Worm (Caenorhabditis elegans) whole organism, dauer: Measurements from ENCODE around the gene R12B2.13.

Source experiments
- unc-62 ChIP-seq: sonication (generic microtip); optimal IDR thresholded peaks from 2 replicates; lab custom pipeline; 2017; ENCODE audit warnings: missing biosample characterization, missing genetic modification reagents, missing genetic modification characterization

The R12B2.13 gene

DNA sequence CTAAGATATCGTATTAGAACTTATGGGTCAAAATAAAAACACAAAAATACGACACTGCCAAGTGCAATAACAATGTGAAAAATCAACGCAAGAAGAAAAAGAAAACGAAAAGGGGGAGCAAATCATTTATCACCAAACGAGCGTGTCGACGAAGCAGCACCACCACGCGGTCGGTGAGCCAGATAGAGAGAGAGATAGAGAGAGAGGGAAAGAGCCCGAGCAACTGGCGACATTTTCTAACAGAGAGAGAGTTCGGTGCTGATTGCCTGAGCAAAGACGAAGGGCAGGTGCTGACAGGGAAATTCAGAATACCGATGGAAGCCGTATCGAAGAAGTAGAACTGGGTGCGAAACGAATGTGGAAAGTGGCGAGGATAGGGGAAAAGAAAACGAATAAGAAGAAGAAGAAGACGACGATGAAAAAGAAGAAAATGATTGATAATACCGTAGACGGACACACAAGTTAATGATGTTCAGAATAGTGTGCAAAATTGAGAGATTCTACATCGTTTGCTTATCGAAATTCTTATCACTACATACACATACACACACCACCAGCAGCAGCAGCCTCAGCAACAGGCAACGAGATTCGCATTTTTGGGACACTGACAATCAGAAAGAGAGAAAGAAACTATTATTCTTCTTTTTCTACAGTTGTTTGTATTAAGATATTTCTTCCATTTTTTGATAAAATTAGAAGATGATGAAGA lies 2.0 kb upstream of the R12B2.13 start:
- TF ChIP-seq unc-62 (GFP tag; lab: Kevin White, UChicago) = no peak

DNA sequence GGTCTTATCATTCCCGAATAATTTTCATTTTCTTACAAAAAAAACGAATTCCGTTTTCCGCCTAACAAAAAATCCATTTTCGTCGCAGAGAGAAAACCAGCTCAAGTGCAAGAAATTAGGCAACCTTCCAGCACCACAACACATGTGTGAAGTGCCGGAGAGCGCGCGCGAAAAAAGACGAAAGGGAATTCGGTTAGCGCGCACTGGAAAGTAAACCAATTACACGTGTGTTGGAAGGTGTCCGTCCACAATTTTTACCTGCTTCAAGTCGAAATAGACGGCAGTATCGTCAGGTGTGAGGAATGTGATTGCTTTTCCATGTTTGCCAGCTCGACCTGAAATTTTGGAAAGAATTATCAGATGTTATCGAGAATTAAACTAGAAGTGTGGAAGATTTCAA lies 1.4 kb upstream of the R12B2.13 start:
- no peak for TF ChIP-seq unc-62 (GFP tag; lab: Kevin White, UChicago)

DNA sequence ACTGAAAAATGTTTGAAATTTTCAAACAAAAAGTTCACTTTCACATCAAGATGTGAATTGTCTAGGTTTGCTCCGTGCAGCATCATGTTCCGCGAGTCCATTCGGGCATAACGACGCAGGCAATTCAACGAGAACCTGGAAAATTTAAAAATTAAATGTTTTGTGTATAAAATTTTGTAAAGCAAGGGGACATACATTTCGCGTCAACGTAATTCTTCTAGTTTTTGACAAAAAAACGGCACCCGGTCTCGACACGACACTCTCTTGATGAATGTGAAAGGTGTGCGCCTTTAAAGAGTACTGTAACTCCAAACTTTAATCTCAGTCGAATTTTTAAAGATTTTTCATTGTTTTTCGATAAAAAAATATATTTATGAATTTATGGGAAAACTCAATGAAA lies 777 bp upstream of the R12B2.13 start, which contains the start of gene R12B2.6:
TSS of gene R12B2.6 (minus strand) at position 101 of the 400 bp plus-strand sequence.
- TF ChIP-seq unc-62 (GFP tag; lab: Kevin White, UChicago) = no peak

DNA sequence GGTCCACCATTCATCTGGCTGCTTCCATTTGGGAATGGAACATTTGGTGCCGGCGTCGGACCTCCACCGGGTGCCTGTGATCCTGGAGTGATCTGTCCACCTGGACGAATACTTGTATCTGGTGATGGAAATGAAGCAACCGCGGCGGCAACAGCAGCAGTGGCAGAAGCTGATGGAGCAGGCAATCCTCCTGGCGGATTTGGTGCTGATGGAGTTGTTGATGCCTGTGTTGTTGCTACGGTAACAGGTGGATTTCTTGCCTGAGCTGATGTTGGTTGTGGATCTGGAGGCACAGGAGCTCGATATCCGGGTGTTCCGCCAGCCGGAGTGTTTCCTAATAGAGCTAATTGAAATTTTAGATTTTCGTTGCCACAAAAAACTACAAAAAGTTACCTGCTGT lies 834 bp downstream of the R12B2.13 start:
- no peak for TF ChIP-seq unc-62 (GFP tag; lab: Kevin White, UChicago)

DNA sequence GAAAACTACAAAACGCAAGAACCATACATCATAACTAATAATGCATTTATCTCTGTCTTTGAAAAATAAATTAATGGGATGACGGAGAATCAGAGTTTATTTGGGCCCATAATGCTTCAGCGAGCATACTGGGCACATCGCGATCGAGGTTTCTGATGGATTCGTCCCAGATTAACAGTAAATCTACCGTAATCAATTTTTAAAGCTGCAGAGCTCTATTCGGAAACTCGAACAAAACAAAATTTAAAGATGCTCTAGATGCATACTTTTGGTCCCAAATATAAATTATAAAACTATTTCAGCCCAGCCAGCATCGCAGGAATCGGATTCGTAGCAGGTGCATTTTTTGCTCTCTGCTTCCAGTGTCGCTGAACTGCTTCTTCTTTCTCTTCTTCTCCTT lies 5.2 kb downstream of the R12B2.13 start:
- TF ChIP-seq unc-62 (GFP tag; lab: Kevin White, UChicago) = no peak

DNA sequence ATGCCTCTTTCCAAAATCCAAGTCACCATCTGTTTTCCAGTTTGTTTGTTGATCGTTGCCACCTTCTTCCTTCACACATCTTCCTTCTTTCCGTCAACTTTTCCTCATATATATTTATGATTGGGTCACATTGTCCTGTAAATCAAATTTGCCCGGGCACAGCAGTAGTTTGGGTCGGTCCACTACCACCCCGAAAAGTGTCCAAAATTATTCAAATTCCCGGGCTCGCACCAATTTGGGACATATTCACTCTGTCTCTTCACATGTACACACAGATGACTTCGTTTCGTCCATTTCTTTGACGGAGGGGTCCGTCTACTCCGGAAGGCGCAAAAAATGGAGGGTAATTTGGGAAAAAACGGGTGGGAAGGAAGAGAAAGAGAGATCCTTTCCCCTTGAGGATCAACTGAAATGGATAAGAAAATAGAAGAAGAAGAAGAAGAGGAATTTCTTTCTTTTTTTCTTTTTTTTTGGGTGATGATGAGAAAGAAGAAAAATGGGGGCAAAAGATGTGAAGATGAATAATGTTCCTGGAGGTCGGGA lies 6.3 kb downstream of the R12B2.13 start:
- no peak for TF ChIP-seq unc-62 (GFP tag; lab: Kevin White, UChicago)

DNA sequence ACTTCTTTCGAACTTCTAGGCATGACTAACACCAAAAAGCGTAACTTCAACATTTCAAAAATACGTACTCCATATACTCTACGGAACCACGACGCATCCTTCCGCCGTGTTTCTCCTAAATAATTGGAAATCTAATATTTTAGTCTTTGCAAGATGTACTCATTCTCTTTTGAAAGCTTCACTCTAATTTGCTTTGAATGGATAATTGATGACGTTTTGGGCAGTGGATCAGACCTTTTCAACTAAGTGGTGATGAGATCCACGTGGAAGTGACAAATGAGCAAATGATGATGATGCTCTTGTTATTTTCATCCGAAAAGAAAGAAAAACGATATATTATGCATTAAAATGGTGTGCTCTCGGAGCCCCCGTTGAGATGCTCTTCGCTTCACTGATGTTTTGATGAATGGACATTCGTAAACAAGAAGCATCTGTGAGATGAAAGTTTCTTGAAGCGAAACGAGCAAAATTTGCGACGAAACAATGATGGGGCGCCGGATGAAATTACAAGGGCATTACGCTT lies 8.8 kb downstream of the R12B2.13 start:
- no peak for TF ChIP-seq unc-62 (GFP tag; lab: Kevin White, UChicago)

DNA sequence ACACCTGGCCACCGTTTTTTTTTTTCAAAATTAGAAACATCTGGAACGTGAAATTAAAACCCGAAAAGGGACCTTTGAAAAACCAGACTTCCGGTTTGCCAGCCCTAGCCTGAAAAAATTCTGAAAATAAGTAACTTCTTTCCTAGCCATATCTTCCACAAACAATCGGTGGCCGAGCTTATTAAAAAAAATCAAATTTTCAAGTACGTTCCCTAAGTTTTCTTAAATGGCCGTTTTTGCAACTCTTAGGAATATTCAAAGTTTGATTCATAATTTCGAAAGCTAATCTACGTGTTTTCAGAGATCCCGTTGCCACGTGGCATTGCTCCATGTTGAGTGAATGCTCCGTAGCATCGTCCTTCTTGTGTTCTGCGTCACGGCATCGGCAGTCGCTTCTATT lies 9.7 kb downstream of the R12B2.13 start, which contains the start of gene R12B2.8:
TSS of gene R12B2.8 (plus strand) at position 301 of the 400 bp plus-strand sequence.
- no peak for TF ChIP-seq unc-62 (GFP tag; lab: Kevin White, UChicago)

DNA sequence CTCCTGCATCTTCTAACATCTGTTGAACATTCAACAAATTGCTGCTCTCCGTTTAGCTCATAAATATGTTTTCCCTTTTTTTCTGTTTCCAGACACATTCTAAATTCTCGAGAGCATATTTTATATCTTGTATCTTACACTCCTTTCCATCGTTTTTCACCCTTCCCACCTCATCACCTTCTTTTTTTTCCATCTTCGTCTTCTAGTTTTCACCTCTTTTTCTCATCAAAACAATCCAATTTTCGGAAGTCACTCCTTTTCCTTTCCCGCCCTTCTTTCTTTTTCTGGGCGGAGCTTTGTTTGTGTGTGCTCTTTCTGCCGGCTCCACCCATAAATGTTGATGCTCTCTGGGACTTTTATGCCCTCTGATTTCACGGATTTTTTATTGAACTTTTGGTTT lies 10.5 kb downstream of the R12B2.13 start:
- TF ChIP-seq unc-62 (GFP tag; lab: Kevin White, UChicago) = no peak

DNA sequence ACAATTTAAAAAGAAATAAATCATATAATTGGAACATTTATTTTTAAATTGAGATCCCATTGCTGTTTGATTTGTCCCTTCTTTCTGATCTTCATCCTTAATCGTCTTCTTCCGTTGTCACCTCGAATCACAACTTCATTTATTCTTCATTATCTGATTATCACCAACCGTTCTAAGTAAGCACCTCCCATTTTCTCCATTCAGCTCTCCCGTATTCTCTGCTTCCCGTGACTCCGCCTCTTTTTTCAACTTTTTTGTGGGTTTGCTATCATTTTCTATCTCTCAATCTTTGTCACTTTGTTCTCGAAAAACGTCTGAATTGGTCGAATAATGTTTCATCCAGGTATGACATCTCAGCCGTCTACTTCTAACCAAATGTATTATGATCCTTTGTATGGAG lies 17.3 kb downstream of the R12B2.13 start, which contains the start of gene sma-4:
TSS of gene sma-4 (plus strand) at position 301 of the 400 bp plus-strand sequence.
- TF ChIP-seq unc-62 (GFP tag; lab: Kevin White, UChicago) = no peak

DNA sequence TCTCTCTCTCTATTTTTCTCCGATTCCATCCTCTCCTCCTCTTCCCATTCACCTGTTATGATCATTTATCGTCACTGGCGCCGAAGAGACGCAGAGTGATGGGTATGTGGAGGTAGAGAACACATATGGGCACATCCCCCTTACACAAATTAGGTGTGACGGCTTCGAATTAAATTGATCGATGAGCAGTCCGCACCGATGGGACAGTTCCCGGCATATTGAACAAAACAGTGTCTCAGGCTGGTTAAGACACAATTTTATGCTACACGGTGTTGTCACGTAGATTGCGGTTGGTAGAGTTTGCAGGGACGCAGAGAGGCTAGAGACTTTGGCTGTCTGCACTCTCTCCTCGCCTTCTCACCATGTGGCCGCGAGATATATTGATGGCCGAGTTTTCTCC lies 18.5 kb downstream of the R12B2.13 start, which contains the start of gene R12B2.7:
TSS of gene R12B2.7 (plus strand) at position 247 of the 400 bp plus-strand sequence.
- TF ChIP-seq unc-62 (GFP tag; lab: Kevin White, UChicago) = no peak

DNA sequence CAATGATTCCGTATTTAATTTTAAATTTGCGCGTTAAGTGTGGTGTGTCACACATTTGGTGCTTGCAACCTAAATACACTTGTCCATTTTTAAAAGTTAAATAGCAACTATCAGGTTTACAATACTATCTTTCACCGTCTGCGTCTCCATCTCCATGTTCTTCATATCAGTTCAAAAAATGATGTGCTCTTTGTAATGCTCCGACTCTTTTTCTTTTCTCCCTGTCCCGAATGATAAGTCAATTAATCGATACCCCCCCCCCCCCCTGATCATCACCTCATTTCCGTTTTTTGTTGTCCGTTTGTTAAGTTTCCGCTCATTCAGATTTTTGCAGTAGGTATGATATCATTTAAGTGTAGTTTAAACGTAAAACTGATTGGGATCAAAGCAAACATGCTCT lies 19.2 kb downstream of the R12B2.13 start:
- TF ChIP-seq unc-62 (GFP tag; lab: Kevin White, UChicago) = no peak

DNA sequence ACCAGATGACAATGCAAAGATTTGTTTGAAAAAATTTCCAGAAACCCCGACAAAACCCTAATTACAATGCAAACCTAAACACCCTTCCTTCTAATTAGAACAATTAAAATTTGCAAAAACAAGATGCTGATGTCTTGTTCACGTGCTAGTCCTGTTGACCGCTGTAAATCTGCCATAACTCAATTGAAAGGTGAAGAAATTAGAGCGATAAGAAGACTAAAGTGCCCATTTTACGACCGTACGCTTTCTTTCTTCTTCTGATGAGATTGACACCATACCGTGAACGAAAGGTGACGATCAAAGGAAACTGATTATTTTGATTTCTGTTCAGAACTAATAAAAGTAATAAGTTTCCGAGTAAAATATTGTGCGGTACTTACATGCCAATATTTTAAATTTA lies 19.8 kb downstream of the R12B2.13 start:
- TF ChIP-seq unc-62 (GFP tag; lab: Kevin White, UChicago) = no peak

DNA sequence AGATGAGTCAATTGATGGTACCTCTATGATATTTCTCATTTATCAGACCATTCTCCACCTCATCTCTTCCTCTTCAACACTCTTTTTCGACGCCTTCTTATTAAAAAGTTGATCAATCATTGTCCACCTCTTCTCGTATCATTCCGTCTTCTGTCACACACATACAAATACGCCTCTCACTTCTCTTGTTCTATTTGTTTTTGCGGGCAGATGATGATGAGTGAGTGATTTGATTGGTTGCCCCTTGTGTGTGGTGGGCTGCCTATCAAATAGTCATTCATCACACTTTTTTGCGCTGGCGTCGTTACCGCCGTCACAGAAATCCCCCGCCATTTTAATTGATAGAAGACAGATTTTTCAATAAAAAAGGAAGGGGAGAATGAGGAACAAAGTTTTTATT lies 20.6 kb downstream of the R12B2.13 start:
- no peak for TF ChIP-seq unc-62 (GFP tag; lab: Kevin White, UChicago)

DNA sequence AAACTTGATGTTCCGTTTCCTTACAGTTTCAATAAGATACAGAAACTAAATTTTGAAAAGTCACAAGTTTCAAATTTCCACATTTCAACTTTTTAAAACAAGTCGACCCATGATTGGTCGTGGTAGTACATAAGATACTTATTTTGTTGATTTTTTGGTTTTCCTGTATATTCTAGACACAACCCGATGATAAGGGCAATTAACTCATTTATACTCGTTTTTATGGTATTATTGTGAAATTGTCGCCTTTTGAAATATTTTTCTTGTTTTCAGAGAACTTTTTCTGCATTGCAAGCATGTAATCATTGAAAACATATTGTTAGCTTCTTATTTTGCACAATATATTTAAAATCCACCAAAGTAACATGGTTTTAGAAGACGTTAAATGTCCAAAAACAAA lies 21.3 kb downstream of the R12B2.13 start:
- no peak for TF ChIP-seq unc-62 (GFP tag; lab: Kevin White, UChicago)

DNA sequence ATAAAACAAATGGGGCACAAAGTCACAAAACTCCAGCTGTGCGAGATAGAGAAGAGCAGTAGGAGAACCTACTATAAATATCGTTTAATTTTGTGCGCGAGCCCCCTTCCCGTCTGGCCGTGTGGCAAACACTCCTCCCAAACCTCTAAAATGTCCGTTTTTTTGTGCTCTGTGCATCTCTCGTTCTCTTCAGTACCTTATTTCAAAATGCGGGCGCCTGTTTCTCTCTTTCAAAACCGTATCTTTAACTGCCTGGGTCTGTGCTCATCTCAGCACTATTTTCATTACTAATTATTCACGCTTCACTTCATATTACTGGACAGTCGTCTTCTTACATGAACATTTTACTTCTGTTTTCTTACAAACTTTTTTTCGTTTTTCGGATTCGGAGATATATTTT lies 23.3 kb downstream of the R12B2.13 start:
- no peak for TF ChIP-seq unc-62 (GFP tag; lab: Kevin White, UChicago)

DNA sequence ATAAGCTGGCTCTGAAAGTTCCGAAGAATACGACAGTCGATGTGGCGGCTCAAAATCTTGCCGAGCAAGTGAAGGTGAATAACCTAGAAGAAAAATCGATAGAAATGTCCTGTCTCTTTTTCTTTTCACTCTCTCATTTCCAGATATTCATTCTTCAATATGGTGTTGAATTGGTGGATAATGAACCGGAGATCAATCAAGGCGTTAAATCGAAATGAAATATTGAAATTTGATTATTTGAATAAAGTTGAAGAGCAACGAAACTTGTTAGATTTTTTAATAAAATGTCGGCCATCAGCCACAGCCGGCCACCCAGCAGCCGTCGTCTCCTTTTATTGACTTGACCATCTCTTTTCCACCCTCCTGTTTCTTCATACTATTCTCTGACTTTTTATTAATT lies 26.6 kb downstream of the R12B2.13 start, which contains the start of gene R12B2.2:
TSS of gene R12B2.2 (plus strand) at position 301 of the 400 bp plus-strand sequence.
- no peak for TF ChIP-seq unc-62 (GFP tag; lab: Kevin White, UChicago)
